Worm (Caenorhabditis elegans) whole organism, mixed stage, embryonic: ENCODE data around the gene F53F4.17.

ENCODE experiments used
- ceh-39 ChIP-seq: fragments of 150-350 bp; optimal IDR thresholded peaks from 2 replicates; lab custom pipeline; 2014; ENCODE audit warnings: missing biosample characterization, missing genetic modification characterization
- ceh-83 ChIP-seq: fragments of 200-800 bp; sonication (Bioruptor generic); optimal IDR thresholded peaks from 2 replicates; lab custom pipeline; 2018; ENCODE audit warnings: mild to moderate bottlenecking, missing genetic modification characterization, missing compliant biosample characterization
- elt-1 ChIP-seq: sonication (generic microtip); optimal IDR thresholded peaks from 2 replicates; lab custom pipeline; 2017; ENCODE audit warnings: missing genetic modification characterization, mild to moderate bottlenecking, missing compliant biosample characterization, antibody characterized with exemption, moderate library complexity, borderline replicate concordance; ENCODE audit not compliant: insufficient read depth
- nhr-28 ChIP-seq: fragments of 150-350 bp; optimal IDR thresholded peaks from 2 replicates; lab custom pipeline; 2014; ENCODE audit warnings: missing biosample characterization, missing genetic modification characterization
- nhr-76 ChIP-seq: sonication (generic microtip); optimal IDR thresholded peaks from 2 replicates; lab custom pipeline; 2017; ENCODE audit warnings: missing biosample characterization, missing genetic modification characterization
- pha-4 ChIP-seq: fragments of 150-350 bp; optimal IDR thresholded peaks from 2 replicates; lab custom pipeline; 2018; ENCODE audit warnings: missing biosample characterization, missing genetic modification reagents, missing genetic modification characterization

DNA sequence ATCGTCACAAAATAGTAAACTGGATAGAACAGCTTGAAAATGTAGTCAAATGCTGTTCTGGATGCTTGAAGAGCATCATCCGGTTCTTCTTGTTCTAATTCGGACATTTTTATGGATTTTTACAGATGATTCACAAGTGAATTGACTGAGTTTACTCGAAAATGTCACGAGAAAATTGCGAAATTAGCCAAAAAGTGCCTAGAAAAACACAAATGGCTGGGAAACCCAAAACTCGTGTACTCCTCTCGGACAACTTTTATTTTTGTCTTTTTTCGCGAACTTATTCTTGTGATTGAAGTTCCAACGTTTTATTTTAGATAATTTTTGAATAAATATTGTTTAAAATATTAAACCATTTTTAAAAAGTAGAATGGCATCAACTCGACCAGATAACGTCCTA, 36.4 kb upstream of the F53F4.17 start, which contains the start of the genes C56A3.4 and C56A3.5:
- no peak for TF ChIP-seq ceh-39
- no peak for TF ChIP-seq elt-1 (tag; lab: Kevin White, UChicago)
- no peak for TF ChIP-seq nhr-28
- no peak for TF ChIP-seq nhr-76 (tag; lab: Kevin White, UChicago)
- no peak for TF ChIP-seq ceh-83
- no peak for TF ChIP-seq pha-4
